Worm (Caenorhabditis elegans): ENCODE results near the gene E02C12.12.

- TF ChIP-seq nhr-71 (tag; optimal IDR thresholded peaks at IDR 0.05) (no peak), egl-27 (tag; optimal IDR thresholded peaks at IDR 0.05) (no peak)
These were observed 34.5 kb upstream of the E02C12.12 start, which contains the start of gene F36D4.1 for ce11 chrV:9416624-9417023.

Measured in whole organism, L1 larva.